Worm (Caenorhabditis elegans) whole organism, late embryonic: ENCODE results near the gene ZK686.6.

Experiments
- ceh-2 ChIP-seq: sonication (generic microtip); optimal IDR thresholded peaks from 2 replicates; lab custom pipeline; 2016; ENCODE audit warnings: missing genotype, missing genetic modification characterization, missing compliant biosample characterization
- hlh-6 ChIP-seq: sonication (generic microtip); optimal IDR thresholded peaks from 2 replicates; lab custom pipeline; 2016; ENCODE audit warnings: missing genotype, missing genetic modification characterization, missing compliant biosample characterization
- lin-11 ChIP-seq: fragments of 200-800 bp; sonication (Bioruptor generic); optimal IDR thresholded peaks from 2 replicates; lab custom pipeline; 2018; ENCODE audit warnings: mild to moderate bottlenecking, missing genetic modification characterization, missing compliant biosample characterization
- nhr-11 ChIP-seq: fragments of 150-350 bp; optimal IDR thresholded peaks from 2 replicates; lab custom pipeline; 2014; ENCODE audit warnings: missing biosample characterization, missing genetic modification characterization
- pat-9 ChIP-seq: fragments of 200-800 bp; sonication (Bioruptor generic); optimal IDR thresholded peaks from 2 replicates; lab custom pipeline; 2018; ENCODE audit warnings: mild to moderate bottlenecking, missing genetic modification characterization, moderate library complexity, missing compliant biosample characterization
- tbx-2 ChIP-seq: sonication (generic microtip); optimal IDR thresholded peaks from 2 replicates; lab custom pipeline; 2016; ENCODE audit warnings: missing genetic modification characterization, missing compliant biosample characterization

ce11 chrIII:7730331-7730730, 42.5 kb downstream of the ZK686.6 start:
- TF ChIP-seq lin-11 = no peak
- TF ChIP-seq nhr-11 (tag; lab: Kevin White, UChicago) = no peak
- no peak for TF ChIP-seq hlh-6 (tag; lab: Kevin White, UChicago)
- TF ChIP-seq tbx-2 (tag; lab: Kevin White, UChicago) = no peak
- no peak for TF ChIP-seq pat-9 (tag; lab: Kevin White, UChicago)
- TF ChIP-seq ceh-2 (tag; lab: Kevin White, UChicago) = no peak
